Worm (Caenorhabditis elegans) whole organism, L4/young adult: ENCODE measurements around the gene sra-10.

Experiments used
- W03F9.2 ChIP-seq: fragments of 150-350 bp; optimal IDR thresholded peaks from 2 replicates; lab custom pipeline; 2014; ENCODE audit warnings: missing biosample characterization, missing genetic modification characterization
- dao-5 ChIP-seq: sonication (generic microtip); optimal IDR thresholded peaks from 2 replicates; lab custom pipeline; 2016; ENCODE audit warnings: missing genotype, missing genetic modification characterization, moderate library complexity, missing compliant biosample characterization
- him-1 ChIP-seq: sonication (generic microtip); optimal IDR thresholded peaks from 2 replicates; lab custom pipeline; 2016; ENCODE audit warnings: missing genotype, missing genetic modification reagents, missing genetic modification characterization, missing compliant biosample characterization

DNA sequence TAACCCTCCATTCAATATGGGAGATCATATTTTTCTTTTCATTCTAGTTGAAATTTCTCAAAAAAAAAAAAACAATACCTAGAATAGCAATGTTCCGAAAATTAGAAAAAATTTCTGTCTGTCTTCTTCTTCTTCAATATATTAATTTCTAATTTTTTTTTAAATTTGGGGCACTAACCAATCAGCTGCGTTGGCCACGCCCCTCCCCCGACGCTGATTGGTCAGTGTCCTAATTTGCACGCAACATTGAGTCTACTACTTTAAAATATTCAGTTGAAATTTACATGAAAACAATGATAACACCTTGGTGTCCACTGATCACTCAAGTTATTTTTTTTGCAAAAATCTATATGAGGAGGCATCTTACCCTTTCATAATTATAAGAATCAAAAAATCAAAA, 1.1 kb upstream of the sra-10 start:
- no peak for TF ChIP-seq W03F9.2 (tag; lab: Kevin White, UChicago)
- TF ChIP-seq dao-5 (tag; lab: Kevin White, UChicago) = no peak
- TF ChIP-seq him-1 (tag; lab: Kevin White, UChicago) = no peak
